Worm (Caenorhabditis elegans) whole organism, L4 larva: ENCODE results near the gene qdpr-1.

Experiments
- D1046.2 ChIP-seq: fragments of 200-800 bp; sonication (Bioruptor generic); IDR thresholded peaks from 2 replicates; pipeline ENCODE4 v1.3.6; 2022; ENCODE audit warnings: missing genetic modification characterization, missing compliant biosample characterization
- F10B5.3 ChIP-seq: sonication (generic microtip); optimal IDR thresholded peaks from 2 replicates; lab custom pipeline; 2016; ENCODE audit warnings: mild to moderate bottlenecking, missing genetic modification characterization, missing compliant biosample characterization
- F37D6.2 ChIP-seq: sonication (generic microtip); optimal IDR thresholded peaks from 2 replicates; lab custom pipeline; 2016; ENCODE audit warnings: mild to moderate bottlenecking, missing genetic modification characterization, missing compliant biosample characterization
- T20F7.1 ChIP-seq: fragments of 200-800 bp; sonication (Bioruptor generic); optimal IDR thresholded peaks from 2 replicates; lab custom pipeline; 2018; ENCODE audit warnings: mild to moderate bottlenecking, missing genetic modification characterization, missing compliant biosample characterization
- T26A8.4 ChIP-seq: fragments of 200-800 bp; sonication (Bioruptor generic); IDR thresholded peaks from 2 replicates; pipeline ENCODE4 v1.3.6; 2022; ENCODE audit warnings: missing genetic modification characterization, missing compliant biosample characterization
- attf-4 ChIP-seq: sonication (generic microtip); optimal IDR thresholded peaks from 3 replicates; lab custom pipeline; 2017; ENCODE audit warnings: missing biosample characterization, missing genetic modification characterization
- ceh-20 ChIP-seq: fragments of 200-800 bp; sonication (Bioruptor generic); IDR thresholded peaks from 2 replicates; pipeline ENCODE4 v1.3.6; 2022; ENCODE audit warnings: missing genetic modification reagents, missing genetic modification characterization, missing compliant biosample characterization
- ceh-32 ChIP-seq: sonication (generic microtip); optimal IDR thresholded peaks from 2 replicates; lab custom pipeline; 2016; ENCODE audit warnings: mild to moderate bottlenecking, missing genetic modification characterization, missing compliant biosample characterization; ENCODE audit not compliant: poor library complexity
- ces-1 ChIP-seq: fragments of 150-350 bp; sonication (generic microtip); optimal IDR thresholded peaks from 4 replicates; lab custom pipeline; 2014; ENCODE audit warnings: missing biosample characterization, missing genetic modification reagents, missing genetic modification characterization
- cey-2 ChIP-seq: sonication (generic microtip); optimal IDR thresholded peaks from 3 replicates; lab custom pipeline; 2017; ENCODE audit warnings: missing genetic modification characterization, mild to moderate bottlenecking, missing compliant biosample characterization, antibody characterized with exemption, borderline replicate concordance; ENCODE audit not compliant: insufficient read depth
- daf-12 ChIP-seq: fragments of 150-350 bp; optimal IDR thresholded peaks from 2 replicates; lab custom pipeline; 2014; ENCODE audit warnings: missing biosample characterization, missing genetic modification reagents, missing genetic modification characterization
- daf-16 ChIP-seq, 3 experiments: sonication (generic microtip); optimal IDR thresholded peaks; 2 replicates each; lab custom pipeline; 2016 to 2017; ENCODE audit warnings: missing genetic modification characterization in 3 of 3, missing genetic modification reagents in 3 of 3, mild to moderate bottlenecking in 2 of 3, missing compliant biosample characterization in 2 of 3, missing biosample characterization in 1 of 3, moderate library complexity in 1 of 3
- dmd-6 ChIP-seq: fragments of 200-800 bp; sonication (Bioruptor generic); IDR thresholded peaks from 2 replicates; pipeline ENCODE4 v1.3.6; 2022; ENCODE audit warnings: missing genetic modification reagents, missing genetic modification characterization, missing compliant biosample characterization
- dpl-1 ChIP-seq: fragments of 150-350 bp; optimal IDR thresholded peaks from 2 replicates; lab custom pipeline; 2014; ENCODE audit warnings: missing biosample characterization, missing genetic modification reagents, missing genetic modification characterization
- duxl-1 ChIP-seq: sonication (generic microtip); optimal IDR thresholded peaks from 2 replicates; lab custom pipeline; 2016; ENCODE audit warnings: mild to moderate bottlenecking, missing genetic modification characterization, moderate library complexity, missing compliant biosample characterization; ENCODE audit not compliant: poor library complexity
- fos-1 ChIP-seq: fragments of 150-350 bp; optimal IDR thresholded peaks from 2 replicates; lab custom pipeline; 2014; ENCODE audit warnings: missing biosample characterization, missing genetic modification characterization
- gei-8 ChIP-seq: fragments of 200-800 bp; sonication (Bioruptor generic); optimal IDR thresholded peaks from 2 replicates; lab custom pipeline; 2018; ENCODE audit warnings: mild to moderate bottlenecking, missing genetic modification characterization, missing compliant biosample characterization
- hif-1 ChIP-seq, 2 experiments: sonication (generic microtip); optimal IDR thresholded peaks; 2 replicates each; lab custom pipeline; 2016 to 2017; ENCODE audit warnings: missing compliant biosample characterization in 2 of 2, missing genetic modification characterization in 2 of 2, missing genetic modification reagents in 2 of 2, missing genotype in 2 of 2, mild to moderate bottlenecking in 1 of 2
- jun-1 ChIP-seq: fragments of 150-350 bp; optimal IDR thresholded peaks from 2 replicates; lab custom pipeline; 2014; ENCODE audit warnings: missing biosample characterization, missing genetic modification reagents, missing genetic modification characterization
- lim-7 ChIP-seq: fragments of 200-800 bp; sonication (Bioruptor generic); IDR thresholded peaks from 2 replicates; pipeline ENCODE4 v1.3.6; 2022; ENCODE audit warnings: missing genetic modification characterization, missing compliant biosample characterization
- lin-13 ChIP-seq: fragments of 150-350 bp; optimal IDR thresholded peaks from 2 replicates; lab custom pipeline; 2014; ENCODE audit warnings: missing biosample characterization, missing genetic modification reagents, missing genetic modification characterization
- lin-38 ChIP-seq: fragments of 200-800 bp; sonication (Bioruptor generic); IDR thresholded peaks from 2 replicates; pipeline ENCODE4 v1.3.6; 2022; ENCODE audit warnings: missing genetic modification reagents, missing genetic modification characterization, missing compliant biosample characterization
- lin-39 ChIP-seq: fragments of 150-350 bp; optimal IDR thresholded peaks from 2 replicates; lab custom pipeline; 2014; ENCODE audit warnings: missing biosample characterization, missing genetic modification reagents, missing genetic modification characterization
- lsy-2 ChIP-seq, 2 experiments: fragments of 150-350 bp in 1 of 2; sonication (generic microtip) in 1 of 2; optimal IDR thresholded peaks; 2 replicates each; lab custom pipeline; 2014 to 2017; ENCODE audit warnings: missing biosample characterization in 2 of 2, missing genetic modification characterization in 2 of 2
- mdt-29 ChIP-seq: fragments of 200-800 bp; sonication (Bioruptor generic); IDR thresholded peaks from 2 replicates; pipeline ENCODE4 v1.3.6; 2022; ENCODE audit warnings: missing genetic modification reagents, missing genetic modification characterization, missing compliant biosample characterization
- mes-2 ChIP-seq: sonication (generic microtip); optimal IDR thresholded peaks from 2 replicates; lab custom pipeline; 2016; ENCODE audit warnings: missing genotype, mild to moderate bottlenecking, missing genetic modification characterization, missing compliant biosample characterization; ENCODE audit not compliant: poor library complexity, severe bottlenecking
- nhr-10 ChIP-seq: fragments of 150-350 bp; optimal IDR thresholded peaks from 2 replicates; lab custom pipeline; 2014; ENCODE audit warnings: missing biosample characterization, missing genetic modification characterization
- nhr-237 ChIP-seq: sonication (generic microtip); optimal IDR thresholded peaks from 2 replicates; lab custom pipeline; 2017; ENCODE audit warnings: missing biosample characterization, missing genetic modification characterization
- nhr-42 ChIP-seq: fragments of 200-800 bp; sonication (Bioruptor generic); IDR thresholded peaks from 2 replicates; pipeline ENCODE4 v1.3.6; 2022; ENCODE audit warnings: missing genetic modification characterization, missing compliant biosample characterization
- nhr-48 ChIP-seq: sonication (generic microtip); optimal IDR thresholded peaks from 2 replicates; lab custom pipeline; 2016; ENCODE audit warnings: mild to moderate bottlenecking, missing genetic modification characterization, missing compliant biosample characterization
- nhr-77 ChIP-seq: fragments of 150-350 bp; optimal IDR thresholded peaks from 2 replicates; lab custom pipeline; 2014; ENCODE audit warnings: missing biosample characterization, missing genetic modification characterization
- rbr-2 ChIP-seq: sonication (generic microtip); optimal IDR thresholded peaks from 2 replicates; lab custom pipeline; 2016; ENCODE audit warnings: missing genotype, missing genetic modification characterization, missing compliant biosample characterization
- snpc-1.2 ChIP-seq: fragments of 200-800 bp; sonication (Bioruptor generic); IDR thresholded peaks from 2 replicates; pipeline ENCODE4 v1.3.6; 2022; ENCODE audit warnings: missing genetic modification reagents, missing genetic modification characterization, missing compliant biosample characterization
- tag-97 ChIP-seq: fragments of 200-800 bp; sonication (Bioruptor generic); IDR thresholded peaks from 2 replicates; pipeline ENCODE4 v1.3.6; 2022; ENCODE audit warnings: missing genetic modification characterization, missing compliant biosample characterization
- tra-1 ChIP-seq: fragments of 200-800 bp; sonication (Bioruptor generic); IDR thresholded peaks from 2 replicates; pipeline ENCODE4 v1.3.6; 2022; ENCODE audit warnings: missing genetic modification reagents, missing genetic modification characterization, missing compliant biosample characterization
- unc-130 ChIP-seq: sonication (generic microtip); optimal IDR thresholded peaks from 2 replicates; lab custom pipeline; 2016; ENCODE audit warnings: missing genetic modification reagents, missing genetic modification characterization, missing compliant biosample characterization
- zfp-3 ChIP-seq: fragments of 200-800 bp; sonication (Bioruptor generic); conservative IDR thresholded peaks from 2 replicates; pipeline ENCODE4 v1.3.6; 2022; ENCODE audit warnings: missing genetic modification reagents, missing genetic modification characterization, missing compliant biosample characterization
- zip-2 ChIP-seq: fragments of 150-350 bp; optimal IDR thresholded peaks from 2 replicates; lab custom pipeline; 2014; ENCODE audit warnings: missing biosample characterization, missing genetic modification characterization
- ztf-7 ChIP-seq: fragments of 150-350 bp; optimal IDR thresholded peaks from 2 replicates; lab custom pipeline; 2014; ENCODE audit warnings: missing biosample characterization, missing genetic modification characterization

qdpr-1 gene

DNA sequence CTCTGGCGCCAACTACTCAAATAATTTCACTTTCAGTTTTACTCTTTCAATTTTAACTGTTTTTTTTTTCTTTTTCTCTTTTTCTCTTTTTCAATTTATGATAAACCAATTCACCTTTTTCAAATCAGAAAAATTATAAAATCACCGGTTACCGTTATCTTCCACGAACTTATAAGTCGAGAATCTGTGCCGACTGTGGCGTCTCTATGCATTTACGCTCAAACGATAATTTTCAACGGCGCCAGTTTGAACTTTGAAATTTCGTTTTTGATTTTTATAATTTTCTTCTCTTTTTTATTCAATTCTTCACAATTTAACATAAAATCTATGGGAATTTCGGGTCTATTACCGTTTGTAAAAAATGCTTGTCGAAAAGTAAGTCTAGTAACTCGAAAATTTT is 29.7 kb downstream of the qdpr-1 start, which contains the start of gene exo-1 (continued):
- 0 out of 2 replicates have a peak, but pooled peaks have one; percentile 20 for TF ChIP-seq D1046.2 (GFP tag; lab: Robert Waterston, UW)
- TF ChIP-seq, all 104 proteins: peak for 18

DNA sequence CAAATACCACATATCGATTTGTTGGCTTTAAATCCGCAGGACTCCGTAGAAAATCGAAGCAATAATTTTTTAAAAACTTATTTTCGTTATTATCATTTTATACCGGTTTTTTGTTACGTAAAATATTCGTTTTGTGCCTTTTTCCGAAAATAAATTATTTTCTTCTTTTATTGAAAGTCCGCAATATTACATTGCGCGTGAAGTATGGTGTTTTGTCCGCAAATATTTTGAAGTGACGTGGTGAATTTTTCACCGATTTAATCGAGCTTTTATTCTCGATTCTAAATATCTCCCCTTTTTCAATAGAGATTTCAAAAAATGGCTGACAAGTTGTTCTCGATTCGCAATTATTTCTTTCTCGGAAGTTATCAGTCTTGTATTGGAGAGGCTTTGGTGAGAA is 32.3 kb downstream of the qdpr-1 start, which contains the start of gene cope-1:
Gene cope-1 (plus strand): TSS at position 229 of the 400 bp plus-strand sequence.
- TF ChIP-seq lsy-2 (tag; optimal IDR thresholded peaks at IDR 0.05; lab: Kevin White, UChicago) = peak in 1 of 2 experiments; percentile 65
- TF ChIP-seq dpl-1 = peak; percentile 51
- TF ChIP-seq nhr-10 (tag; lab: Kevin White, UChicago) = no peak
- TF ChIP-seq lin-38 (GFP tag; lab: Robert Waterston, UW) = peak; percentile 36
- TF ChIP-seq mes-2 = peak; percentile 43
- no peak for TF ChIP-seq attf-4 (tag; lab: Kevin White, UChicago)

DNA sequence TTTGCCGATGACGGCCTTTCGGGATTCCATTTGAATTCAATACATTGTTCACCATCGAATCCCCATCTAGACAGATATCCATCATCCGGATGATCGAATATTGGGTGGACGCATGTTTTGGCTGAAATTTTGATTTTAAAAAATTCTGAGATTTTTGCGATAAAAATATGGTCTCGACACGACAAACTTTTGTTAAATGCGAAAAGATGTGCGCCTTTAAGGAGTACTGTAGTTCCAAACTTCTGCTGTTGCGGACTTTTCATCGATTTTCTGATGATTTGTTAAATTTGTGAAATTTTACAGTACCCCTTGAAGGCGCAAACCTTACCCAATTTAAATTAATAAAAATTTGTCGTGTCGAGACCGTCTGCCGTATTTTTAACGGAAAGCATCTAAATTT is 34.1 kb downstream of the qdpr-1 start:
- TF ChIP-seq ces-1 (GFP tag; lab: Kevin White, UChicago) = no peak
- no peak for TF ChIP-seq hif-1 (tag; optimal IDR thresholded peaks at IDR 0.05; lab: Kevin White, UChicago)
- TF ChIP-seq ceh-32 (tag; lab: Kevin White, UChicago) = no peak
- TF ChIP-seq F10B5.3 = no peak
- no peak for TF ChIP-seq cey-2 (tag; lab: Kevin White, UChicago)
- TF ChIP-seq dmd-6 (GFP tag; lab: Robert Waterston, UW) = no peak
- no peak for TF ChIP-seq zfp-3 (GFP tag; lab: Robert Waterston, UW)
- TF ChIP-seq nhr-48 (tag; lab: Kevin White, UChicago) = no peak
- TF ChIP-seq unc-130 = no peak
- no peak for TF ChIP-seq jun-1
- no peak for TF ChIP-seq daf-16 (GFP tag; optimal IDR thresholded peaks at IDR 0.05; lab: Kevin White, UChicago)
- TF ChIP-seq daf-16 (tag; optimal IDR thresholded peaks at IDR 0.05; lab: Kevin White, UChicago) = no peak
- TF ChIP-seq T20F7.1 (GFP tag; lab: Kevin White, UChicago) = no peak

ce11 chrIII:13429668-13430067 is 36.0 kb downstream of the qdpr-1 start, which contains the start of gene bli-5:
Gene bli-5 (minus strand): TSS chrIII:13429768.
- TF ChIP-seq D1046.2 (GFP tag; lab: Robert Waterston, UW) (no peak), zip-2 (tag; lab: Kevin White, UChicago) (no peak), ceh-20 (GFP tag; lab: Robert Waterston, UW) (no peak), tag-97 (GFP tag; lab: Robert Waterston, UW) (no peak), T26A8.4 (no peak)

- TF ChIP-seq mes-2 = no peak
- TF ChIP-seq mdt-29 (GFP tag; lab: Robert Waterston, UW) = no peak
- no peak for TF ChIP-seq daf-12 (tag; lab: Kevin White, UChicago)
- no peak for TF ChIP-seq zfp-3 (GFP tag; lab: Robert Waterston, UW)
- no peak for TF ChIP-seq dpl-1
- TF ChIP-seq nhr-42 (GFP tag; lab: Robert Waterston, UW) = no peak
- TF ChIP-seq tra-1 (GFP tag; lab: Robert Waterston, UW) = no peak
- TF ChIP-seq gei-8 (GFP tag; lab: Kevin White, UChicago) = no peak
These were observed 36.5 kb downstream of the qdpr-1 start, which contains the start of gene trf-1 for ce11 chrIII:13430162-13430561. Gene trf-1 (plus strand): TSS chrIII:13430462.

DNA sequence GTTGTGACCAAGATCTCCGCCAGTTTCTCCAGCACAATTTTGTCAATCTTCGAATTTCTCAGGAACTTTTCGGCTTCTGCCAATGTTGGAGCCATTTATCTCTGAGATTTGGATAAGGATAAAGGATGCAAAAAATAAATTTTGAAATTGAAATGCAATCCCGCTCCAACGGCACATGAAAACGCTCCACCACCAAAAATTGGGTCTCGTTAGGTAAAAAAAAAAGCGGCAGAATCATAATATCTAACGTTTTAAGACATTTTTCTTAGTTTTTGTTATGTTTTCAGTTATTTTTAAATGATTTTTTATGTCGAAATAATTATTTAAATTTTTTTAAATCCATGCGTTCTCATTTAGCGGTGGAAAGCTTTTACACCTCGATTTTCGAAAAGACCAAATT is 40.7 kb downstream of the qdpr-1 start, which contains the start of gene F45G2.7:
Gene F45G2.7 (minus strand): TSS at position 101 of the 400 bp plus-strand sequence.
- TF ChIP-seq ztf-7 (tag; lab: Kevin White, UChicago) (no peak), rbr-2 (tag; lab: Kevin White, UChicago) (no peak), nhr-42 (GFP tag; lab: Robert Waterston, UW) (no peak), lin-39 (tag; lab: Kevin White, UChicago) (no peak), nhr-237 (tag; lab: Kevin White, UChicago) (no peak), snpc-1.2 (no peak), F37D6.2 (tag; lab: Kevin White, UChicago) (no peak), hif-1 (tag; optimal IDR thresholded peaks at IDR 0.05; lab: Kevin White, UChicago) (no peak), T20F7.1 (GFP tag; lab: Kevin White, UChicago) (no peak), lin-13 (GFP tag; lab: Kevin White, UChicago) (no peak), duxl-1 (tag; lab: Kevin White, UChicago) (no peak), nhr-77 (tag; lab: Kevin White, UChicago) (no peak), fos-1 (tag; lab: Kevin White, UChicago) (no peak), lim-7 (GFP tag; lab: Robert Waterston, UW) (no peak)
